Worm (Caenorhabditis elegans) whole organism, young adult: ENCODE data around the gene enu-3.5.

Experiments
- B0035.1 ChIP-seq: sonication (generic microtip); optimal IDR thresholded peaks from 2 replicates; lab custom pipeline; 2016; ENCODE audit warnings: missing genetic modification characterization, mild to moderate bottlenecking, missing compliant biosample characterization, missing genotype, missing genetic modification reagents
- B0336.3 ChIP-seq: fragments of 200-800 bp; sonication (Bioruptor generic); IDR thresholded peaks from 2 replicates; pipeline ENCODE4 v1.3.6; 2022; ENCODE audit warnings: missing genetic modification characterization, missing compliant biosample characterization
- C06A6.2 ChIP-seq: fragments of 200-800 bp; sonication (Bioruptor generic); conservative IDR thresholded peaks from 2 replicates; pipeline ENCODE4 v1.3.6; 2022; ENCODE audit warnings: missing genetic modification characterization, missing compliant biosample characterization
- F22D6.2 ChIP-seq: sonication (generic microtip); optimal IDR thresholded peaks from 2 replicates; lab custom pipeline; 2016; ENCODE audit warnings: mild to moderate bottlenecking, missing genetic modification characterization, missing compliant biosample characterization
- F23B12.7 ChIP-seq: sonication (generic microtip); optimal IDR thresholded peaks from 2 replicates; lab custom pipeline; 2017; ENCODE audit warnings: missing genetic modification characterization, mild to moderate bottlenecking, missing compliant biosample characterization, antibody characterized with exemption, moderate library complexity; ENCODE audit not compliant: insufficient read depth
- F49E8.2 ChIP-seq: sonication (generic microtip); optimal IDR thresholded peaks from 3 replicates; lab custom pipeline; 2017; ENCODE audit warnings: missing genetic modification characterization, mild to moderate bottlenecking, missing compliant biosample characterization, antibody characterized with exemption, moderate library complexity; ENCODE audit not compliant: insufficient read depth
- F57C9.4 ChIP-seq: sonication (generic microtip); optimal IDR thresholded peaks from 2 replicates; lab custom pipeline; 2017; ENCODE audit warnings: mild to moderate bottlenecking, missing genetic modification characterization, missing compliant biosample characterization
- K12H6.12 ChIP-seq: fragments of 200-800 bp; sonication (Bioruptor generic); optimal IDR thresholded peaks from 2 replicates; lab custom pipeline; 2018; ENCODE audit warnings: mild to moderate bottlenecking, missing genetic modification characterization, missing compliant biosample characterization
- Y53F4B.3 ChIP-seq: fragments of 200-800 bp; sonication (Bioruptor generic); IDR thresholded peaks from 2 replicates; pipeline ENCODE4 v1.3.6; 2022; ENCODE audit warnings: missing genetic modification reagents, missing genetic modification characterization, missing compliant biosample characterization
- Y56A3A.18 ChIP-seq: fragments of 200-800 bp; sonication (Bioruptor generic); IDR thresholded peaks from 2 replicates; pipeline ENCODE4 v1.3.6; 2022; ENCODE audit warnings: missing genetic modification reagents, missing genetic modification characterization, missing compliant biosample characterization
- Y67H2A.10 ChIP-seq: fragments of 200-800 bp; sonication (Bioruptor generic); conservative IDR thresholded peaks from 2 replicates; pipeline ENCODE4 v1.3.6; 2022; ENCODE audit warnings: missing genetic modification reagents, missing genetic modification characterization, missing compliant biosample characterization
- ZK185.1 ChIP-seq: sonication (generic microtip); optimal IDR thresholded peaks from 2 replicates; lab custom pipeline; 2016; ENCODE audit warnings: mild to moderate bottlenecking, missing genetic modification characterization, missing compliant biosample characterization; ENCODE audit not compliant: poor library complexity, severe bottlenecking
- aptf-2 ChIP-seq: fragments of 200-800 bp; sonication (Bioruptor generic); conservative IDR thresholded peaks from 2 replicates; pipeline ENCODE4 v1.3.6; 2022; ENCODE audit warnings: missing genetic modification reagents, missing genetic modification characterization, missing compliant biosample characterization
- atf-7 ChIP-seq: sonication (generic microtip); optimal IDR thresholded peaks from 2 replicates; lab custom pipeline; 2017; ENCODE audit warnings: mild to moderate bottlenecking, missing genetic modification characterization, missing compliant biosample characterization
- attf-5 ChIP-seq: fragments of 200-800 bp; sonication (Bioruptor generic); optimal IDR thresholded peaks from 2 replicates; lab custom pipeline; 2018; ENCODE audit warnings: mild to moderate bottlenecking, missing genetic modification characterization, missing compliant biosample characterization
- cebp-1 ChIP-seq, 2 experiments: fragments of 200-800 bp in 1 of 2; sonication (Bioruptor generic) in 1 of 2; sonication (generic microtip) in 1 of 2; IDR thresholded peaks in 1 of 2; optimal IDR thresholded peaks in 1 of 2; 2 replicates each; pipeline versions ENCODE4 v1.3.6 to Lab custom; 2017 to 2022; ENCODE audit warnings: missing compliant biosample characterization in 2 of 2, missing genetic modification characterization in 2 of 2, mild to moderate bottlenecking in 1 of 2, missing genetic modification reagents in 1 of 2, moderate library complexity in 1 of 2
- ceh-40 ChIP-seq: fragments of 200-800 bp; sonication (Bioruptor generic); IDR thresholded peaks from 2 replicates; pipeline ENCODE4 v1.3.6; 2022; ENCODE audit warnings: missing genetic modification characterization, missing compliant biosample characterization
- dox-1 ChIP-seq: fragments of 200-800 bp; sonication (Bioruptor generic); IDR thresholded peaks from 2 replicates; pipeline ENCODE4 v1.3.6; 2022; ENCODE audit warnings: missing genetic modification reagents, missing genetic modification characterization, missing compliant biosample characterization
- dpl-1 ChIP-seq: fragments of 150-350 bp; optimal IDR thresholded peaks from 2 replicates; lab custom pipeline; 2014; ENCODE audit warnings: missing biosample characterization, missing genetic modification reagents, missing genetic modification characterization
- egrh-3 ChIP-seq: fragments of 200-800 bp; sonication (Bioruptor generic); IDR thresholded peaks from 2 replicates; pipeline ENCODE4 v1.3.6; 2022; ENCODE audit warnings: missing genetic modification reagents, missing genetic modification characterization, missing compliant biosample characterization
- hmg-1.2 ChIP-seq: fragments of 200-800 bp; sonication (Bioruptor generic); IDR thresholded peaks from 2 replicates; pipeline ENCODE4 v1.3.6; 2022; ENCODE audit warnings: missing genetic modification reagents, missing genetic modification characterization, missing compliant biosample characterization
- lin-54 ChIP-seq: fragments of 200-800 bp; sonication (Bioruptor generic); optimal IDR thresholded peaks from 2 replicates; lab custom pipeline; 2018; ENCODE audit warnings: mild to moderate bottlenecking, missing genetic modification characterization, missing compliant biosample characterization
- madf-10 ChIP-seq: sonication (generic microtip); optimal IDR thresholded peaks from 2 replicates; lab custom pipeline; 2016; ENCODE audit warnings: mild to moderate bottlenecking, missing genetic modification characterization, missing compliant biosample characterization
- madf-6 ChIP-seq: fragments of 200-800 bp; sonication (Bioruptor generic); IDR thresholded peaks from 2 replicates; pipeline ENCODE4 v1.3.6; 2022; ENCODE audit warnings: missing genetic modification reagents, missing genetic modification characterization, missing compliant biosample characterization
- mcd-1 ChIP-seq: fragments of 200-800 bp; sonication (Bioruptor generic); IDR thresholded peaks from 2 replicates; pipeline ENCODE4 v1.3.6; 2022; ENCODE audit warnings: missing genetic modification reagents, missing genetic modification characterization, missing compliant biosample characterization
- mel-28 ChIP-seq: sonication (generic microtip); optimal IDR thresholded peaks from 2 replicates; lab custom pipeline; 2016; ENCODE audit warnings: borderline replicate concordance, mild to moderate bottlenecking, missing genetic modification characterization, missing compliant biosample characterization
- mes-4 ChIP-seq: sonication (generic microtip); optimal IDR thresholded peaks from 2 replicates; lab custom pipeline; 2016; ENCODE audit warnings: missing genotype, missing genetic modification characterization, missing compliant biosample characterization
- mxl-1 ChIP-seq: sonication (generic microtip); optimal IDR thresholded peaks from 2 replicates; lab custom pipeline; 2016; ENCODE audit warnings: missing genetic modification characterization, missing compliant biosample characterization
- nfya-2 ChIP-seq: fragments of 200-800 bp; sonication (Bioruptor generic); IDR thresholded peaks from 2 replicates; pipeline ENCODE4 v1.3.6; 2022; ENCODE audit warnings: missing genetic modification reagents, missing genetic modification characterization, missing compliant biosample characterization
- nhr-80 ChIP-seq: sonication (generic microtip); optimal IDR thresholded peaks from 2 replicates; lab custom pipeline; 2016; ENCODE audit warnings: missing genetic modification characterization, missing compliant biosample characterization
- somi-1 ChIP-seq: fragments of 200-800 bp; sonication (Bioruptor generic); optimal IDR thresholded peaks from 2 replicates; lab custom pipeline; 2018; ENCODE audit warnings: mild to moderate bottlenecking, missing genetic modification characterization, missing compliant biosample characterization
- tlf-1 ChIP-seq: fragments of 200-800 bp; sonication (Bioruptor generic); optimal IDR thresholded peaks from 2 replicates; lab custom pipeline; 2018; ENCODE audit warnings: mild to moderate bottlenecking, missing genetic modification characterization, missing compliant biosample characterization
- unc-62 ChIP-seq: fragments of 150-350 bp; optimal IDR thresholded peaks from 2 replicates; lab custom pipeline; 2014; ENCODE audit warnings: missing biosample characterization, missing genetic modification reagents, missing genetic modification characterization
- ztf-18 ChIP-seq: sonication (generic microtip); optimal IDR thresholded peaks from 2 replicates; lab custom pipeline; 2016; ENCODE audit warnings: missing genotype, mild to moderate bottlenecking, missing genetic modification characterization, missing compliant biosample characterization
- ztf-22 ChIP-seq: fragments of 200-800 bp; sonication (Bioruptor generic); optimal IDR thresholded peaks from 2 replicates; lab custom pipeline; 2018; ENCODE audit warnings: mild to moderate bottlenecking, missing genetic modification characterization, moderate library complexity, missing compliant biosample characterization
- ztf-25 ChIP-seq: fragments of 200-800 bp; sonication (Bioruptor generic); IDR thresholded peaks from 2 replicates; pipeline ENCODE4 v1.3.6; 2022; ENCODE audit warnings: missing genetic modification reagents, missing genetic modification characterization, missing compliant biosample characterization

The enu-3.5 gene

DNA sequence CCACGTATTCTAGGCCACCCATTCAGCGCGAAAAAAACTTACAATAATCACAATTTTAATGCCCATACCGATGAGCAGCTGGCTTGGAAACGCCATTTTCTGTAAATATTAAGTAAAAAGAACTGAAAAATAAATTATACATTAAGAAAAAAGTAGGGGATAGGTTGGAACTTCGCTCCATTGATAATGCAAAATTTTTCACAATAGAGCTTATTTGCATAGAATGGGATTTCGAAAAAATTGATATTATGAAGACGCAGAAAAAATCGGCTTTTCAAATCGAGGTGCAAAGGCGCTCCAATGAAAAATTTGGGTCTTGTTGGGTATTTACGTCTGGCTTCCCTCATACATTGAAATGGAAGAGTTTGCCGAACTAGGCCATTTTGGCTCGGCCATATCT is 40.6 kb downstream of the enu-3.5 start, which contains the start of gene Y37D8A.16:
Gene Y37D8A.16, minus strand, starts transcription at position 101 of the 400 bp plus-strand sequence.
- TF ChIP-seq dpl-1 (GFP tag; lab: Kevin White, UChicago): no peak
- no peak for TF ChIP-seq F57C9.4 (tag; lab: Kevin White, UChicago)
- no peak for TF ChIP-seq unc-62
- no peak for TF ChIP-seq ztf-22 (GFP tag; lab: Kevin White, UChicago)
- TF ChIP-seq egrh-3 (GFP tag; lab: Robert Waterston, UW): no peak
- no peak for TF ChIP-seq madf-6 (GFP tag; lab: Robert Waterston, UW)
- no peak for TF ChIP-seq atf-7
- no peak for TF ChIP-seq somi-1 (GFP tag; lab: Kevin White, UChicago)
- no peak for TF ChIP-seq Y67H2A.10 (GFP tag; lab: Robert Waterston, UW)

DNA sequence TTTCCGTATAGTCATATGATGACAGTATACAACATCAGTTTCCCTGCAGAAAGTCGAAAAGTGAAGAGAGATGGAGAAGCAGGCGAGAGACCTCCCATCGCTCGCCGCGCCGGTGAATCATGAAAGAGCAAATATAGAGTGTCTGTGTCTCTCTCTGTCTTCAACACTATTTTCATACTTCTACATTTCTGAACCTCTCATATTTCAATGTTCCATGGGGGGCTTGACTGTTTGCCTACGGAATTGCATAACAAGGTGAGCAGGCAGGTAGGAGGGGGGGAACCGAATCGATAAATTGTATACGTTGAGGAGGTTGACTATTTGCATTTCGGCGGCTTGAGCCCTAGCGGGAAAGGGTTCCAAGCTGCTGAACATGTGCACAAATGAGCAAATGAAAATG is 41.9 kb downstream of the enu-3.5 start:
- 0 out of 2 replicates have a peak, but pooled peaks have one; percentile 28 for TF ChIP-seq Y56A3A.18 (GFP tag; lab: Robert Waterston, UW)
- no peak for TF ChIP-seq Y53F4B.3 (GFP tag; lab: Robert Waterston, UW)
- TF ChIP-seq cebp-1 (GFP tag; IDR thresholded peaks at IDR 0.05; lab: Robert Waterston, UW): no peak
- peak; percentile 48 for TF ChIP-seq cebp-1 (tag; optimal IDR thresholded peaks at IDR 0.05; lab: Kevin White, UChicago)
- no peak for TF ChIP-seq F22D6.2 (tag; lab: Kevin White, UChicago)
- TF ChIP-seq C06A6.2: no peak
- TF ChIP-seq mel-28 (tag; lab: Kevin White, UChicago): no peak
- TF ChIP-seq mcd-1 (GFP tag; lab: Robert Waterston, UW): 0 out of 2 replicates have a peak, but pooled peaks have one; percentile 21
- peak; percentile 71 for TF ChIP-seq nhr-80 (tag; lab: Kevin White, UChicago)
- no peak for TF ChIP-seq atf-7
- TF ChIP-seq ztf-25: 0 out of 2 replicates have a peak, but pooled peaks have one; percentile 26
- TF ChIP-seq attf-5 (GFP tag; lab: Kevin White, UChicago): peak; percentile 27
- peak; percentile 81 for TF ChIP-seq hmg-1.2 (GFP tag; lab: Robert Waterston, UW)
- peak; percentile 48; the same call in 1 of the 2 replicates for TF ChIP-seq dox-1 (GFP tag; lab: Robert Waterston, UW)
- TF ChIP-seq aptf-2 (GFP tag; lab: Robert Waterston, UW): 0 out of 2 replicates have a peak, but pooled peaks have one; percentile 11
- TF ChIP-seq B0336.3 (GFP tag; lab: Robert Waterston, UW): 0 out of 2 replicates have a peak, but pooled peaks have one; percentile 39
- TF ChIP-seq mxl-1 (tag; lab: Kevin White, UChicago): no peak

DNA sequence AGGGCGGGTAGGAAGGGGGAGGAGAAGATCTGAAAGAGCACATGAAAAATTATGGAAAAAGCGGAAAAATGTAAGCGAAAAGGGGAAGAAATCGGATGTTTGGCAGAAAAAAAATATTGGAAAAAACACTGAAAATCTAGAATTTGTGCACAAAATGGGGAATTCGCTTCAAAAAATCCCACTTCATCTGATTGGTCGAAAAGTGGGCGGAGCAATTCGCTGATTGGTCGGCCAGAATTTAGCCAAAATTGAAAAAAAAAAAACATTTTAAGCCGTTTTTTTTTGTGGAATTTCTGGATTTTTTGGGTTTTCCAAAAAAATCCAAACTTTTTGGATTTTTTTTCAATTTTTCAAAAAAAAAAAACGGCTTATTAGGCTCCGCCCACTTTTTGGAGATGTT is 42.8 kb downstream of the enu-3.5 start:
- no peak for TF ChIP-seq F49E8.2 (tag; lab: Kevin White, UChicago)
- no peak for TF ChIP-seq nfya-2
- no peak for TF ChIP-seq ZK185.1 (tag; lab: Kevin White, UChicago)
- TF ChIP-seq madf-10: no peak
- TF ChIP-seq atf-7: no peak
- no peak for TF ChIP-seq mes-4 (tag; lab: Kevin White, UChicago)
- TF ChIP-seq F23B12.7 (tag; lab: Kevin White, UChicago): no peak
- no peak for TF ChIP-seq ztf-18 (tag; lab: Kevin White, UChicago)
- TF ChIP-seq tlf-1 (GFP tag; lab: Kevin White, UChicago): no peak
- no peak for TF ChIP-seq B0035.1 (tag; lab: Kevin White, UChicago)
- no peak for TF ChIP-seq ceh-40 (GFP tag; lab: Robert Waterston, UW)
- no peak for TF ChIP-seq K12H6.12 (tag; lab: Kevin White, UChicago)
- no peak for TF ChIP-seq lin-54
- TF ChIP-seq, all 124 proteins: peak for 0
